Worm (Caenorhabditis elegans) whole organism, early embryonic: ENCODE data around the gene K02E11.4.

ENCODE experiments used
- B0310.2 ChIP-seq: sonication (generic microtip); optimal IDR thresholded peaks from 2 replicates; lab custom pipeline; 2016; ENCODE audit warnings: mild to moderate bottlenecking, missing genetic modification characterization, missing compliant biosample characterization
- F13C5.2 ChIP-seq: sonication (generic microtip); optimal IDR thresholded peaks from 2 replicates; lab custom pipeline; 2017; ENCODE audit warnings: mild to moderate bottlenecking, missing genetic modification characterization, inconsistent platforms, missing compliant biosample characterization
- aly-1 ChIP-seq: sonication (generic microtip); optimal IDR thresholded peaks from 2 replicates; lab custom pipeline; 2016; ENCODE audit warnings: missing genetic modification characterization, missing compliant biosample characterization
- ama-1 ChIP-seq: fragments of 150-350 bp; optimal IDR thresholded peaks from 2 replicates; lab custom pipeline; 2014
- ceh-13 ChIP-seq: fragments of 200-800 bp; sonication (Bioruptor generic); optimal IDR thresholded peaks from 2 replicates; lab custom pipeline; 2018; ENCODE audit warnings: mild to moderate bottlenecking, missing genetic modification characterization, missing compliant biosample characterization
- ceh-36 ChIP-seq: sonication (generic microtip); optimal IDR thresholded peaks from 2 replicates; lab custom pipeline; 2016; ENCODE audit warnings: missing genetic modification characterization, inconsistent platforms, missing compliant biosample characterization
- ets-7 ChIP-seq: sonication (generic microtip); optimal IDR thresholded peaks from 2 replicates; lab custom pipeline; 2016; ENCODE audit warnings: missing genotype, missing genetic modification characterization, missing compliant biosample characterization
- flt-1 ChIP-seq: fragments of 200-800 bp; sonication (Bioruptor generic); IDR thresholded peaks from 2 replicates; pipeline ENCODE4 v1.3.6; 2022; ENCODE audit warnings: missing genetic modification characterization, missing compliant biosample characterization
- hmbx-1 ChIP-seq: sonication (generic microtip); optimal IDR thresholded peaks from 2 replicates; lab custom pipeline; 2016; ENCODE audit warnings: mild to moderate bottlenecking, missing genetic modification characterization, missing compliant biosample characterization
- hmg-4 ChIP-seq: fragments of 200-800 bp; sonication (Bioruptor generic); optimal IDR thresholded peaks from 2 replicates; lab custom pipeline; 2018; ENCODE audit warnings: mild to moderate bottlenecking, missing genetic modification characterization, missing compliant biosample characterization
- hnd-1 ChIP-seq: sonication (generic microtip); optimal IDR thresholded peaks from 2 replicates; lab custom pipeline; 2016; ENCODE audit warnings: missing genetic modification characterization, missing compliant biosample characterization
- pes-1 ChIP-seq: fragments of 200-800 bp; sonication (Bioruptor generic); IDR thresholded peaks from 2 replicates; pipeline ENCODE4 v1.3.6; 2022; ENCODE audit warnings: missing genetic modification reagents, missing genetic modification characterization, missing compliant biosample characterization
- scrt-1 ChIP-seq: fragments of 200-800 bp; sonication (Bioruptor generic); IDR thresholded peaks from 2 replicates; pipeline ENCODE4 v1.3.6; 2022; ENCODE audit warnings: missing genetic modification characterization, missing compliant biosample characterization
- sea-1 ChIP-seq: fragments of 200-800 bp; sonication (Bioruptor generic); conservative IDR thresholded peaks from 2 replicates; pipeline ENCODE4 v1.3.6; 2022; ENCODE audit warnings: missing genetic modification characterization, missing compliant biosample characterization
- tbx-11 ChIP-seq: fragments of 200-800 bp; sonication (Bioruptor generic); IDR thresholded peaks from 2 replicates; pipeline ENCODE4 v1.3.6; 2022; ENCODE audit warnings: missing genetic modification characterization, missing compliant biosample characterization
- tbx-37 ChIP-seq: fragments of 200-800 bp; sonication (Bioruptor generic); conservative IDR thresholded peaks from 2 replicates; pipeline ENCODE4 v1.3.6; 2022; ENCODE audit warnings: missing genetic modification reagents, missing genetic modification characterization, missing compliant biosample characterization
- tra-4 ChIP-seq: sonication (generic microtip); optimal IDR thresholded peaks from 2 replicates; lab custom pipeline; 2017; ENCODE audit warnings: missing genetic modification characterization, missing compliant biosample characterization

The K02E11.4 gene

ce11 chrV:14256813-14257212, 8.9 kb upstream of the K02E11.4 start, which contains the start of gene sre-8:
Gene sre-8, plus strand, starts transcription at chrV:14257113.
- no peak for TF ChIP-seq pes-1
- TF ChIP-seq hmg-4 (GFP tag; lab: Kevin White, UChicago): no peak
- no peak for TF ChIP-seq tra-4 (tag; lab: Kevin White, UChicago)
- no peak for TF ChIP-seq hnd-1 (tag; lab: Kevin White, UChicago)
- no peak for TF ChIP-seq ceh-36 (tag; lab: Kevin White, UChicago)
- no peak for TF ChIP-seq tbx-37 (GFP tag; lab: Robert Waterston, UW)
- no peak for TF ChIP-seq flt-1 (GFP tag; lab: Robert Waterston, UW)
- no peak for TF ChIP-seq B0310.2 (tag; lab: Kevin White, UChicago)
- no peak for TF ChIP-seq scrt-1 (GFP tag; lab: Robert Waterston, UW)
- TF ChIP-seq sea-1 (GFP tag; lab: Robert Waterston, UW): no peak
- no peak for TF ChIP-seq hmbx-1
- TF ChIP-seq tbx-11 (GFP tag; lab: Robert Waterston, UW): no peak
- TF ChIP-seq ceh-13 (GFP tag; lab: Kevin White, UChicago): no peak
- TF ChIP-seq F13C5.2 (tag; lab: Kevin White, UChicago): no peak

- TF ChIP-seq tra-4 (tag; lab: Kevin White, UChicago): no peak
- no peak for TF ChIP-seq ama-1 (lab: Kevin White, UChicago)
- TF ChIP-seq tbx-11 (GFP tag; lab: Robert Waterston, UW): no peak
- no peak for TF ChIP-seq ets-7 (tag; lab: Kevin White, UChicago)
- no peak for TF ChIP-seq ceh-36 (tag; lab: Kevin White, UChicago)
- no peak for TF ChIP-seq ceh-13 (GFP tag; lab: Kevin White, UChicago)
- TF ChIP-seq hmbx-1: no peak
- no peak for TF ChIP-seq tbx-37 (GFP tag; lab: Robert Waterston, UW)
- no peak for TF ChIP-seq sea-1 (GFP tag; lab: Robert Waterston, UW)
- TF ChIP-seq hmg-4 (GFP tag; lab: Kevin White, UChicago): no peak
- no peak for TF ChIP-seq F13C5.2 (tag; lab: Kevin White, UChicago)
- no peak for TF ChIP-seq pes-1
- TF ChIP-seq scrt-1 (GFP tag; lab: Robert Waterston, UW): no peak
- TF ChIP-seq aly-1: no peak
- TF ChIP-seq B0310.2 (tag; lab: Kevin White, UChicago): no peak
- no peak for TF ChIP-seq hnd-1 (tag; lab: Kevin White, UChicago)
Observed at ce11 chrV:14254221-14254620, 6.3 kb upstream of the K02E11.4 start, which contains the start of gene K02E11.7. Gene K02E11.7, minus strand, starts transcription at chrV:14254321.

ce11 chrV:14252025-14252424, 4.1 kb upstream of the K02E11.4 start, which contains the start of gene K02E11.5:
Gene K02E11.5, plus strand, starts transcription at chrV:14252325.
- TF ChIP-seq hmbx-1 (no peak), tbx-37 (GFP tag; lab: Robert Waterston, UW) (no peak), aly-1 (no peak), ceh-13 (GFP tag; lab: Kevin White, UChicago) (no peak), ceh-36 (tag; lab: Kevin White, UChicago) (no peak), ama-1 (lab: Kevin White, UChicago) (no peak), scrt-1 (GFP tag; lab: Robert Waterston, UW) (no peak), hmg-4 (GFP tag; lab: Kevin White, UChicago) (no peak), flt-1 (GFP tag; lab: Robert Waterston, UW) (no peak), tra-4 (tag; lab: Kevin White, UChicago) (no peak), B0310.2 (tag; lab: Kevin White, UChicago) (no peak), ets-7 (tag; lab: Kevin White, UChicago) (no peak), pes-1 (no peak), sea-1 (GFP tag; lab: Robert Waterston, UW) (no peak), F13C5.2 (tag; lab: Kevin White, UChicago) (no peak)

ce11 chrV:14248654-14249053, 729 bp upstream of the K02E11.4 start, which contains the start of gene K02E11.6:
Gene K02E11.6, plus strand, starts transcription at chrV:14248802.
- TF ChIP-seq B0310.2 (tag; lab: Kevin White, UChicago) (no peak), hnd-1 (tag; lab: Kevin White, UChicago) (no peak), F13C5.2 (tag; lab: Kevin White, UChicago) (no peak), hmg-4 (GFP tag; lab: Kevin White, UChicago) (no peak), scrt-1 (GFP tag; lab: Robert Waterston, UW) (no peak), flt-1 (GFP tag; lab: Robert Waterston, UW) (no peak), aly-1 (no peak), pes-1 (no peak), ceh-36 (tag; lab: Kevin White, UChicago) (no peak), ceh-13 (GFP tag; lab: Kevin White, UChicago) (no peak)

ce11 chrV:14246761-14247160, 1.2 kb downstream of the K02E11.4 start, which contains the start of gene K02E11.3:
Gene K02E11.3, minus strand, starts transcription at chrV:14246861.
- no peak for TF ChIP-seq F13C5.2 (tag; lab: Kevin White, UChicago)

ce11 chrV:14243904-14244303, 4.0 kb downstream of the K02E11.4 start, which contains the start of gene sre-7:
Gene sre-7, plus strand, starts transcription at chrV:14244204.
- TF ChIP-seq ama-1 (lab: Kevin White, UChicago) (no peak), sea-1 (GFP tag; lab: Robert Waterston, UW) (no peak), hmg-4 (GFP tag; lab: Kevin White, UChicago) (no peak)

- TF ChIP-seq ceh-13 (GFP tag; lab: Kevin White, UChicago): no peak
- no peak for TF ChIP-seq scrt-1 (GFP tag; lab: Robert Waterston, UW)
- TF ChIP-seq hmg-4 (GFP tag; lab: Kevin White, UChicago): no peak
- TF ChIP-seq ceh-36 (tag; lab: Kevin White, UChicago): no peak
- TF ChIP-seq ets-7 (tag; lab: Kevin White, UChicago): no peak
- TF ChIP-seq tbx-11 (GFP tag; lab: Robert Waterston, UW): no peak
- TF ChIP-seq tra-4 (tag; lab: Kevin White, UChicago): no peak
- TF ChIP-seq flt-1 (GFP tag; lab: Robert Waterston, UW): no peak
- TF ChIP-seq B0310.2 (tag; lab: Kevin White, UChicago): no peak
- TF ChIP-seq tbx-37 (GFP tag; lab: Robert Waterston, UW): no peak
Observed at ce11 chrV:14240694-14241201, 7.2 kb downstream of the K02E11.4 start, which contains the start of gene K02E11.10. Gene K02E11.10, minus strand, starts transcription at chrV:14241151.
